Fruit fly (Drosophila melanogaster): Measurements from ENCODE around the gene B-H2.
A peak's percentile ranks its signal among the peaks of the same experiment; 100 is the strongest.

The B-H2 gene

DNA sequence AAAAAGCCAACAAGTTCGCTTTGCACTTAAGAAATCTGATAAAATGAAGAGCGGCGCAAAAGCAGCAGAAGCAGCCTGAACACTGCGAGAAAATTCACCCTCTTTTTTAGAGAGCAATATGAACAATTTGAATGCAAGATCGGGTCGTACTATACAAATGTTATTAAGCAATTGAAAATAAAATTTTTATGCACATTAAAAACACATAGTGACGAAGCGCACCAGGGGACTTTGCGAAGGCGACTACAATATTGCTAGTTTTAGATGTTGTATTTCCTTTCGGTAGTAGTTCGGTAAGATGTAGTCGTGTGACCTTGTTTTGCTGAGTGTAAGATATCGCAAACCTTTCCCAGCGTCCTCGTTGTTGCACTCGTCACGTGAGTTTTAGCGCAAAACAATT is 37.2 kb downstream of the B-H2 start (continued):
- TF ChIP-seq CG16779 (tag; optimal IDR thresholded peaks at IDR 0.05) (no peak), OdsH (GFP tag; optimal IDR thresholded peaks at IDR 0.05) (peak; percentile 30), CG10631 (GFP tag; optimal IDR thresholded peaks at IDR 0.05) (peak; percentile 45), CG11902 (GFP tag; optimal IDR thresholded peaks at IDR 0.05) (no peak), Sox14 (GFP tag; optimal IDR thresholded peaks at IDR 0.05) (peak; percentile 26), Eip78C (GFP tag) (peak; percentile 75), CG9139 (GFP tag; optimal IDR thresholded peaks at IDR 0.05) (no peak), Hr39 (GFP tag; optimal IDR thresholded peaks at IDR 0.05) (peak; percentile 67), CG6792 (GFP tag; optimal IDR thresholded peaks at IDR 0.05) (peak; percentile 49), Ets96B (tag; optimal IDR thresholded peaks at IDR 0.05) (peak; percentile 36), Ets21C (GFP tag; optimal IDR thresholded peaks at IDR 0.05) (peak; percentile 31), CG4318 (GFP tag; optimal IDR thresholded peaks at IDR 0.05) (no peak), Smox (GFP tag; optimal IDR thresholded peaks at IDR 0.05) (peak; percentile 42), fd85E (GFP tag; optimal IDR thresholded peaks at IDR 0.05) (no peak), eg (GFP tag; IDR thresholded peaks at IDR 0.05) (no peak), CG31627 (GFP tag; optimal IDR thresholded peaks at IDR 0.05) (peak; percentile 61), Met (GFP tag; optimal IDR thresholded peaks at IDR 0.05) (peak; percentile 59), fd59A (GFP tag; optimal IDR thresholded peaks at IDR 0.05) (peak; percentile 50)

dm6 chrX:17352937-17353336 is 38.6 kb downstream of the B-H2 start:
- no peak for TF ChIP-seq CG3032 (tag; optimal IDR thresholded peaks at IDR 0.05)
- TF ChIP-seq CG8319 (GFP tag; optimal IDR thresholded peaks at IDR 0.05) = no peak

DNA sequence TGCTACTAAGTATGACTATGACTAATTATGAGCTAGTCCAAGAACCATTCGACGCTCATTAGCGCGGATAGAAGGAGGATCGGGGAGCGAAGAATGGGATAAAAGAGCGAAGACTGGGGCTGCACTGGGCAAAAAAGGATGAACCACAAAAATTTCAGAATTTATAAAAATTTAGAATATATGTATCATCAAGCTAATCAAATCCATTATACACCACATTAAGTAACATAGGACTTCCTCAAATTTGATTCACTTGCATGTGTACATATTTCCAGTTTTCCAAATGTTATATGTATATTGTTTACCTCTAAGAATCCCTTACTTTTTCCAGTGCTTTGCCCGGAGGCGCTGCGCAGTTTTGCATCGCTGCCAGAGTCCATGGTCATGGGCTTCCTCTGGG is 41.4 kb downstream of the B-H2 start:
- TF ChIP-seq Sox102F (GFP tag; optimal IDR thresholded peaks at IDR 0.05) (no peak), CG32006 (GFP tag; optimal IDR thresholded peaks at IDR 0.05) (peak; percentile 29), CG4318 (GFP tag; optimal IDR thresholded peaks at IDR 0.05) (no peak), OdsH (GFP tag; optimal IDR thresholded peaks at IDR 0.05) (peak; percentile 3), net (GFP tag; optimal IDR thresholded peaks at IDR 0.05) (no peak), acj6 (GFP tag; optimal IDR thresholded peaks at IDR 0.05) (peak; percentile 36), CG6854 (GFP tag; optimal IDR thresholded peaks at IDR 0.05) (no peak), dsx (GFP tag; optimal IDR thresholded peaks at IDR 0.05; ENCODE audit: poor library complexity, severe bottlenecking) (peak; percentile 65), CG11762 (GFP tag; optimal IDR thresholded peaks at IDR 0.05; ENCODE audit: insufficient read depth) (no peak), CG10631 (GFP tag; optimal IDR thresholded peaks at IDR 0.05) (peak; percentile 62), Blimp-1 (GFP tag; optimal IDR thresholded peaks at IDR 0.05) (no peak), Eip75B (GFP tag; optimal IDR thresholded peaks at IDR 0.05) (peak; percentile 25), CG7368 (GFP tag; optimal IDR thresholded peaks at IDR 0.05) (no peak), CG8119 (GFP tag; IDR thresholded peaks at IDR 0.05) (peak; percentile 40; the same call in 1 of the 3 replicates), CG3919 (GFP tag; optimal IDR thresholded peaks at IDR 0.05) (peak; percentile 24), CG11294 (GFP tag; IDR thresholded peaks at IDR 0.05) (no peak), fd85E (GFP tag; optimal IDR thresholded peaks at IDR 0.05) (no peak), topi (GFP tag; optimal IDR thresholded peaks at IDR 0.05) (no peak), salr (GFP tag; optimal IDR thresholded peaks at IDR 0.05) (peak in 1 of 2 experiments; percentile 10), Gug (GFP tag; IDR thresholded peaks at IDR 0.05) (no peak), cyc (GFP tag; optimal IDR thresholded peaks at IDR 0.05) (no peak), spab (GFP tag; optimal IDR thresholded peaks at IDR 0.05) (peak; percentile 15), fkh (GFP tag; optimal IDR thresholded peaks at IDR 0.05) (no peak), fd59A (GFP tag; optimal IDR thresholded peaks at IDR 0.05) (peak; percentile 70), pdm3 (GFP tag; optimal IDR thresholded peaks at IDR 0.05) (peak; percentile 37), CG8632 (GFP tag; optimal IDR thresholded peaks at IDR 0.05) (no peak), lz (GFP tag; optimal IDR thresholded peaks at IDR 0.05) (no peak), vri (GFP tag; optimal IDR thresholded peaks at IDR 0.05) (no peak), CG6808 (GFP tag; optimal IDR thresholded peaks at IDR 0.05) (peak; percentile 45), Hr4 (GFP tag; optimal IDR thresholded peaks at IDR 0.05) (no peak), svp (GFP tag) (no peak), ss (GFP tag; optimal IDR thresholded peaks at IDR 0.05) (peak; percentile 38 to 47), CG16779 (tag; optimal IDR thresholded peaks at IDR 0.05) (no peak), CG8319 (GFP tag; optimal IDR thresholded peaks at IDR 0.05) (no peak), achi (GFP tag; optimal IDR thresholded peaks at IDR 0.05) (peak; percentile 41), CG15336 (GFP tag; IDR thresholded peaks at IDR 0.05) (no peak)

All from whole organism, prepupa.